Worm (Caenorhabditis elegans): ENCODE data around the gene cwp-1.

cwp-1 gene

ce11 chrV:4820601-4821000 is 20.5 kb downstream of the cwp-1 start:
- TF ChIP-seq ets-7 (tag; optimal IDR thresholded peaks at IDR 0.05): no peak
- no peak for TF ChIP-seq hmg-4 (GFP tag; optimal IDR thresholded peaks at IDR 0.05)
- no peak for TF ChIP-seq sea-1 (GFP tag; conservative IDR thresholded peaks at IDR 0.05)
- no peak for TF ChIP-seq hnd-1 (tag; optimal IDR thresholded peaks at IDR 0.05)
- no peak for TF ChIP-seq ceh-36 (tag; optimal IDR thresholded peaks at IDR 0.05)
- no peak for TF ChIP-seq B0310.2 (tag; optimal IDR thresholded peaks at IDR 0.05)
- TF ChIP-seq aly-1 (tag; optimal IDR thresholded peaks at IDR 0.05): no peak
- TF ChIP-seq flt-1 (GFP tag; IDR thresholded peaks at IDR 0.05): no peak
- no peak for TF ChIP-seq ceh-13 (GFP tag; optimal IDR thresholded peaks at IDR 0.05)
- no peak for TF ChIP-seq scrt-1 (GFP tag; IDR thresholded peaks at IDR 0.05)
- no peak for TF ChIP-seq ama-1 (optimal IDR thresholded peaks at IDR 0.05)
- no peak for TF ChIP-seq tra-4 (tag; optimal IDR thresholded peaks at IDR 0.05)
- no peak for TF ChIP-seq hmbx-1 (tag; optimal IDR thresholded peaks at IDR 0.05)
- TF ChIP-seq tbx-37 (GFP tag; conservative IDR thresholded peaks at IDR 0.05): no peak
- TF ChIP-seq F13C5.2 (tag; optimal IDR thresholded peaks at IDR 0.05): no peak
- TF ChIP-seq pes-1 (GFP tag; IDR thresholded peaks at IDR 0.05): no peak
- TF ChIP-seq tbx-11 (GFP tag; IDR thresholded peaks at IDR 0.05): no peak

DNA sequence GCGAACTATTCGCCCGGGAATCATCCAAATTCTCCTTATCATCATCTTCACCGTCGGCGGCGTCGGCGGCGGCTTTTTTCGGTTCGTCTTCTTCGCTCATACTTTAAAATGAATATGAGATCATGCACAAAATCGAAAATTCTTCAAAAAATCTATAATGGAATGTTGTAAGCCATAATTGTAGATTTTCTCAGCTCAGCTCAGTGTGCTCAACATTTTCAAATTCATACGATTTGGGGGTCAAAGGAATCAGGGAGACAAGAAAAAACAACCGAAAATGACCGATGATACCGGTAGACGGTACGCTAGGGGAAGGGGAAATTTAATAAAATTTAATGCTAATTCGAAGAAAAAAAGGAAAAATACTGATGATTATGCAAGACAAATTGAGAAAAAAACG is 22.5 kb downstream of the cwp-1 start, which contains the start of gene ccep-97:
Gene ccep-97, minus strand, starts transcription at position 101 of the 400 bp plus-strand sequence.
- TF ChIP-seq ama-1 (optimal IDR thresholded peaks at IDR 0.05): no peak
- TF ChIP-seq tra-4 (tag; optimal IDR thresholded peaks at IDR 0.05): no peak
- TF ChIP-seq flt-1 (GFP tag; IDR thresholded peaks at IDR 0.05): no peak
- TF ChIP-seq ceh-13 (GFP tag; optimal IDR thresholded peaks at IDR 0.05): no peak

DNA sequence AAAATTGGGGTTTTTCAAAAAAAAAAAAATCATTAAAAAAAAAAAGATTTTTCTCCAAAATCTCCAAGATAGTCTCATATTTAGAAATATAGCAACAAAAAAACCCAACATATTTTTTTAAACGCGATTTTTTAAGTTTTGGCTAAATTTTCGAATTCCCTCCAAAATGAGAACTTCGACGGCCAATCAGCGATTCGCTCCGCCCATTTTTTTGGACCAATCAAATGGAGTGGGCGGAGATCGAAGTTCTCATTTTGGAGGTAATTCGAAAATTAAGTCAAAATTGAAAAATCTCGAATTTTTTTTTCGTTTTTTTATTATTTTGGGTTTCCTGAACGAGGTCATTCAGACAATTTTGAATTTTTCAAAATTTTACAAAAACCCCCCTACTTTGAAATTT is 27.3 kb downstream of the cwp-1 start:
- TF ChIP-seq F13C5.2 (tag; optimal IDR thresholded peaks at IDR 0.05) (no peak), ceh-13 (GFP tag; optimal IDR thresholded peaks at IDR 0.05) (no peak), tbx-37 (GFP tag; conservative IDR thresholded peaks at IDR 0.05) (no peak), sea-1 (GFP tag; conservative IDR thresholded peaks at IDR 0.05) (no peak), ceh-36 (tag; optimal IDR thresholded peaks at IDR 0.05) (no peak), hmg-4 (GFP tag; optimal IDR thresholded peaks at IDR 0.05) (no peak), tbx-11 (GFP tag; IDR thresholded peaks at IDR 0.05) (no peak), scrt-1 (GFP tag; IDR thresholded peaks at IDR 0.05) (no peak), pes-1 (GFP tag; IDR thresholded peaks at IDR 0.05) (no peak), hmbx-1 (tag; optimal IDR thresholded peaks at IDR 0.05) (no peak), hnd-1 (tag; optimal IDR thresholded peaks at IDR 0.05) (no peak), flt-1 (GFP tag; IDR thresholded peaks at IDR 0.05) (no peak), B0310.2 (tag; optimal IDR thresholded peaks at IDR 0.05) (no peak), tra-4 (tag; optimal IDR thresholded peaks at IDR 0.05) (no peak), ama-1 (optimal IDR thresholded peaks at IDR 0.05) (no peak), ets-7 (tag; optimal IDR thresholded peaks at IDR 0.05) (no peak), aly-1 (tag; optimal IDR thresholded peaks at IDR 0.05) (no peak)

ce11 chrV:4810653-4811052 is 30.4 kb downstream of the cwp-1 start:
- TF ChIP-seq hmg-4 (GFP tag; optimal IDR thresholded peaks at IDR 0.05) (peak; percentile 54), hmbx-1 (tag; optimal IDR thresholded peaks at IDR 0.05) (no peak)

ce11 chrV:4806859-4807258 is 34.2 kb downstream of the cwp-1 start:
- TF ChIP-seq hmg-4 (GFP tag; optimal IDR thresholded peaks at IDR 0.05) (no peak), B0310.2 (tag; optimal IDR thresholded peaks at IDR 0.05) (no peak), F13C5.2 (tag; optimal IDR thresholded peaks at IDR 0.05) (no peak), tbx-37 (GFP tag; conservative IDR thresholded peaks at IDR 0.05) (no peak), ceh-36 (tag; optimal IDR thresholded peaks at IDR 0.05) (no peak), hmbx-1 (tag; optimal IDR thresholded peaks at IDR 0.05) (no peak), scrt-1 (GFP tag; IDR thresholded peaks at IDR 0.05) (no peak), flt-1 (GFP tag; IDR thresholded peaks at IDR 0.05) (no peak), tbx-11 (GFP tag; IDR thresholded peaks at IDR 0.05) (no peak), tra-4 (tag; optimal IDR thresholded peaks at IDR 0.05) (no peak), pes-1 (GFP tag; IDR thresholded peaks at IDR 0.05) (no peak), ets-7 (tag; optimal IDR thresholded peaks at IDR 0.05) (no peak), sea-1 (GFP tag; conservative IDR thresholded peaks at IDR 0.05) (no peak), aly-1 (tag; optimal IDR thresholded peaks at IDR 0.05) (no peak), ceh-13 (GFP tag; optimal IDR thresholded peaks at IDR 0.05) (no peak), hnd-1 (tag; optimal IDR thresholded peaks at IDR 0.05) (no peak), ama-1 (optimal IDR thresholded peaks at IDR 0.05) (no peak)

- TF ChIP-seq hmbx-1 (tag; optimal IDR thresholded peaks at IDR 0.05) (no peak), flt-1 (GFP tag; IDR thresholded peaks at IDR 0.05) (no peak), ets-7 (tag; optimal IDR thresholded peaks at IDR 0.05) (no peak), tbx-37 (GFP tag; conservative IDR thresholded peaks at IDR 0.05) (no peak), tra-4 (tag; optimal IDR thresholded peaks at IDR 0.05) (no peak), F13C5.2 (tag; optimal IDR thresholded peaks at IDR 0.05) (no peak), B0310.2 (tag; optimal IDR thresholded peaks at IDR 0.05) (no peak), ceh-13 (GFP tag; optimal IDR thresholded peaks at IDR 0.05) (no peak)
Observed at ce11 chrV:4805847-4806246, 35.2 kb downstream of the cwp-1 start, which contains the start of gene R02F11.3. Gene R02F11.3 (minus strand): TSS chrV:4805947.

DNA sequence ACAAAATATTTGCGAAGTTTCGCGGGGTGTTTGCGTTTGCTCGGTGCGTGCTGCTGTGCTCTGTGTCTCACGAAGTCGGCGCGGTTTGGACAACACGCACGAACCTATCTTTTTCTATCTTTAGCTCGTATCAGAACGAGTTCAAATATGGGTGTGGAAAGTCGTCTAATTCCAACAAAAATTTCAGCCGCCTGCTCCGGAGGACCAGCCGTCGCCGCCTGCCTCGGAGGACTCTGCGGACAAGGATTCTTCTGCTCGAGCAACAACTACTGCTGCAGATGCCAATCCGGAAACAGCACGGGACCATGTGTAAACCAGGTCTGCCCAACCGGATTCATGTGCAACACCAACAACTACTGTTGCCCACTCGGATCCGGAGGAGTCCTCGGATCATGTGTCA is 39.1 kb downstream of the cwp-1 start:
- TF ChIP-seq F13C5.2 (tag; optimal IDR thresholded peaks at IDR 0.05) (no peak), sea-1 (GFP tag; conservative IDR thresholded peaks at IDR 0.05) (no peak), hmg-4 (GFP tag; optimal IDR thresholded peaks at IDR 0.05) (no peak), ets-7 (tag; optimal IDR thresholded peaks at IDR 0.05) (no peak), ceh-13 (GFP tag; optimal IDR thresholded peaks at IDR 0.05) (no peak)

- no peak for TF ChIP-seq sea-1 (GFP tag; conservative IDR thresholded peaks at IDR 0.05)
- TF ChIP-seq ceh-13 (GFP tag; optimal IDR thresholded peaks at IDR 0.05): no peak
- no peak for TF ChIP-seq B0310.2 (tag; optimal IDR thresholded peaks at IDR 0.05)
Observed at ce11 chrV:4800794-4801193, 40.3 kb downstream of the cwp-1 start, which contains the start of gene R02F11.1. Gene R02F11.1 (plus strand): TSS chrV:4801094.

All from whole organism, early embryonic.